Worm (Caenorhabditis elegans) whole organism, mixed stage, embryonic: ENCODE results near the gene bed-1.

Experiments
- blmp-1 ChIP-seq: fragments of 150-350 bp; optimal IDR thresholded peaks from 2 replicates; lab custom pipeline; 2014; ENCODE audit warnings: missing biosample characterization, missing genetic modification characterization
- drap-1 ChIP-seq: fragments of 200-800 bp; sonication (Bioruptor generic); optimal IDR thresholded peaks from 3 replicates; lab custom pipeline; 2018; ENCODE audit warnings: mild to moderate bottlenecking, missing genetic modification characterization, missing compliant biosample characterization
- elt-3 ChIP-seq: fragments of 150-350 bp; optimal IDR thresholded peaks from 2 replicates; lab custom pipeline; 2014; ENCODE audit warnings: missing biosample characterization, missing genetic modification characterization
- nhr-237 ChIP-seq: fragments of 150-350 bp; optimal IDR thresholded peaks from 2 replicates; lab custom pipeline; 2014; ENCODE audit warnings: missing biosample characterization, missing genetic modification characterization
- pha-4 ChIP-seq: fragments of 150-350 bp; optimal IDR thresholded peaks from 2 replicates; lab custom pipeline; 2018; ENCODE audit warnings: missing biosample characterization, missing genetic modification reagents, missing genetic modification characterization
- unc-62 ChIP-seq: fragments of 150-350 bp; optimal IDR thresholded peaks from 2 replicates; lab custom pipeline; 2014; ENCODE audit warnings: missing biosample characterization, missing genetic modification reagents, missing genetic modification characterization

DNA sequence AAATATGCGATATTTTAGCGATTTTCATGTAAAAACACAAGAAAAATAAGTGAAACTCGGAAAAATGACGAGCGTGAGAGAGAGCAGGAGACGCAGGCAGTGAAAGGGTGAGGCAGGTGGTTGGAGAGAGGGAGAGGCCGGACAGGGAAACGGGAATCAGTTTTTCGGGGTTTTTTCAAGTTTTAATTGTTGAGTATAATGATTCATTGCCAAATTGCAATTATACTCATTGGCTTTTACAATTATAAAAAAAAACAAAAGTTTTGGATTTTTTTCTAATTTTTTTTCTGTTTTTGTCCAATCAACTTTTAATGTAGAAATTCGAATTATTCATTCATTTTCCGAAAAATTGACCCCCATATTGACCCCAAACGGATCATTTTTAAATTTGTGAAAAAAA is 42.2 kb downstream of the bed-1 start, which contains the start of gene nhr-95:
- TF ChIP-seq elt-3 (tag; lab: Kevin White, UChicago) (no peak), pha-4 (tag; lab: Kevin White, UChicago) (no peak), nhr-237 (no peak), unc-62 (no peak), blmp-1 (tag; lab: Kevin White, UChicago) (no peak), drap-1 (GFP tag; lab: Kevin White, UChicago) (peak; percentile 31)
